Worm (Caenorhabditis elegans) whole organism, L4 larva: ENCODE results near the gene W05H9.4.

Experiments used
- F10B5.3 ChIP-seq: sonication (generic microtip); optimal IDR thresholded peaks from 2 replicates; lab custom pipeline; 2016; ENCODE audit warnings: mild to moderate bottlenecking, missing genetic modification characterization, missing compliant biosample characterization
- F26F4.8 ChIP-seq: fragments of 200-800 bp; sonication (Bioruptor generic); conservative IDR thresholded peaks from 2 replicates; pipeline ENCODE4 v1.3.6; 2022; ENCODE audit warnings: missing genetic modification characterization, missing compliant biosample characterization
- F49E8.2 ChIP-seq: sonication (generic microtip); optimal IDR thresholded peaks from 2 replicates; lab custom pipeline; 2016; ENCODE audit warnings: missing compliant biosample characterization, mild to moderate bottlenecking, missing genetic modification characterization, borderline replicate concordance
- R02D3.7 ChIP-seq: fragments of 150-350 bp; sonication (generic microtip); optimal IDR thresholded peaks from 3 replicates; lab custom pipeline; 2014; ENCODE audit warnings: missing biosample characterization, missing genetic modification characterization
- T26A8.4 ChIP-seq: fragments of 200-800 bp; sonication (Bioruptor generic); IDR thresholded peaks from 2 replicates; pipeline ENCODE4 v1.3.6; 2022; ENCODE audit warnings: missing genetic modification characterization, missing compliant biosample characterization
- Y105C5A.15 ChIP-seq: fragments of 200-800 bp; sonication (Bioruptor generic); IDR thresholded peaks from 2 replicates; pipeline ENCODE4 v1.3.6; 2022; ENCODE audit warnings: missing genetic modification characterization, missing compliant biosample characterization
- Y75B8A.6 ChIP-seq: fragments of 200-800 bp; sonication (Bioruptor generic); IDR thresholded peaks from 2 replicates; pipeline ENCODE4 v1.3.6; 2022; ENCODE audit warnings: missing genetic modification reagents, missing genetic modification characterization, missing compliant biosample characterization
- ZK337.2 ChIP-seq: fragments of 200-800 bp; sonication (Bioruptor generic); IDR thresholded peaks from 2 replicates; pipeline ENCODE4 v1.3.6; 2022; ENCODE audit warnings: missing genetic modification reagents, missing genetic modification characterization, missing compliant biosample characterization
- ZK546.5 ChIP-seq, 2 experiments: sonication (generic microtip); optimal IDR thresholded peaks; 2 replicates each; lab custom pipeline; 2017; ENCODE audit warnings: missing biosample characterization in 2 of 2, missing genetic modification characterization in 2 of 2
- ama-1 ChIP-seq: fragments of 150-350 bp; optimal IDR thresholded peaks from 2 replicates; lab custom pipeline; 2014; ENCODE audit warnings: inconsistent platforms, mixed read lengths
- attf-4 ChIP-seq: sonication (generic microtip); optimal IDR thresholded peaks from 3 replicates; lab custom pipeline; 2017; ENCODE audit warnings: missing biosample characterization, missing genetic modification characterization
- ceh-62 ChIP-seq: sonication (generic microtip); optimal IDR thresholded peaks from 2 replicates; lab custom pipeline; 2017; ENCODE audit warnings: missing biosample characterization, missing genetic modification characterization
- ces-1 ChIP-seq: fragments of 150-350 bp; sonication (generic microtip); optimal IDR thresholded peaks from 4 replicates; lab custom pipeline; 2014; ENCODE audit warnings: missing biosample characterization, missing genetic modification reagents, missing genetic modification characterization
- ctbp-1 ChIP-seq: fragments of 200-800 bp; sonication (Bioruptor generic); IDR thresholded peaks from 2 replicates; pipeline ENCODE4 v1.3.6; 2022; ENCODE audit warnings: missing genetic modification reagents, missing genetic modification characterization, missing compliant biosample characterization
- daf-16 ChIP-seq, 3 experiments: sonication (generic microtip); optimal IDR thresholded peaks; 2 replicates each; lab custom pipeline; 2016 to 2017; ENCODE audit warnings: missing genetic modification characterization in 3 of 3, missing genetic modification reagents in 3 of 3, mild to moderate bottlenecking in 2 of 3, missing compliant biosample characterization in 2 of 3, missing biosample characterization in 1 of 3, moderate library complexity in 1 of 3
- daf-8 ChIP-seq: fragments of 200-800 bp; sonication (Bioruptor generic); IDR thresholded peaks from 2 replicates; pipeline ENCODE4 v1.3.6; 2022; ENCODE audit warnings: missing genetic modification characterization, missing compliant biosample characterization
- dmd-6 ChIP-seq: fragments of 200-800 bp; sonication (Bioruptor generic); IDR thresholded peaks from 2 replicates; pipeline ENCODE4 v1.3.6; 2022; ENCODE audit warnings: missing genetic modification reagents, missing genetic modification characterization, missing compliant biosample characterization
- dmd-8 ChIP-seq: fragments of 200-800 bp; sonication (Bioruptor generic); IDR thresholded peaks from 2 replicates; pipeline ENCODE4 v1.3.6; 2022; ENCODE audit warnings: missing genetic modification characterization, missing compliant biosample characterization
- dmd-9 ChIP-seq: fragments of 200-800 bp; sonication (Bioruptor generic); IDR thresholded peaks from 2 replicates; pipeline ENCODE4 v1.3.6; 2022; ENCODE audit warnings: missing genetic modification reagents, missing genetic modification characterization, missing compliant biosample characterization
- duxl-1 ChIP-seq: sonication (generic microtip); optimal IDR thresholded peaks from 2 replicates; lab custom pipeline; 2016; ENCODE audit warnings: mild to moderate bottlenecking, missing genetic modification characterization, moderate library complexity, missing compliant biosample characterization; ENCODE audit not compliant: poor library complexity
- dve-1 ChIP-seq: sonication (generic microtip); optimal IDR thresholded peaks from 2 replicates; lab custom pipeline; 2017; ENCODE audit warnings: antibody characterized with exemption, mild to moderate bottlenecking, missing genetic modification characterization, missing compliant biosample characterization; ENCODE audit not compliant: insufficient read depth
- egl-43 ChIP-seq: fragments of 200-800 bp; sonication (Bioruptor generic); IDR thresholded peaks from 2 replicates; pipeline ENCODE4 v1.3.6; 2022; ENCODE audit warnings: missing genetic modification reagents, missing genetic modification characterization, missing compliant biosample characterization
- fkh-10 ChIP-seq: fragments of 150-350 bp; optimal IDR thresholded peaks from 2 replicates; lab custom pipeline; 2014; ENCODE audit warnings: missing biosample characterization, missing genetic modification reagents, missing genetic modification characterization
- hif-1 ChIP-seq, 2 experiments: sonication (generic microtip); optimal IDR thresholded peaks; 2 replicates each; lab custom pipeline; 2016 to 2017; ENCODE audit warnings: missing compliant biosample characterization in 2 of 2, missing genetic modification characterization in 2 of 2, missing genetic modification reagents in 2 of 2, missing genotype in 2 of 2, mild to moderate bottlenecking in 1 of 2
- hlh-11 ChIP-seq: fragments of 200-800 bp; sonication (Bioruptor generic); optimal IDR thresholded peaks from 2 replicates; lab custom pipeline; 2018; ENCODE audit warnings: mild to moderate bottlenecking, missing genetic modification characterization, missing compliant biosample characterization
- lin-13 ChIP-seq: fragments of 150-350 bp; optimal IDR thresholded peaks from 2 replicates; lab custom pipeline; 2014; ENCODE audit warnings: missing biosample characterization, missing genetic modification reagents, missing genetic modification characterization
- lin-15B ChIP-seq: fragments of 150-350 bp; sonication (generic microtip); optimal IDR thresholded peaks from 3 replicates; lab custom pipeline; 2014; ENCODE audit warnings: missing biosample characterization, missing genetic modification characterization
- lin-29 ChIP-seq: fragments of 200-800 bp; sonication (Bioruptor generic); IDR thresholded peaks from 2 replicates; pipeline ENCODE4 v1.3.6; 2022; ENCODE audit warnings: missing genetic modification reagents, missing genetic modification characterization, missing compliant biosample characterization
- lin-39 ChIP-seq: fragments of 150-350 bp; optimal IDR thresholded peaks from 2 replicates; lab custom pipeline; 2014; ENCODE audit warnings: missing biosample characterization, missing genetic modification reagents, missing genetic modification characterization
- lsy-2 ChIP-seq, 2 experiments: fragments of 150-350 bp in 1 of 2; sonication (generic microtip) in 1 of 2; optimal IDR thresholded peaks; 2 replicates each; lab custom pipeline; 2014 to 2017; ENCODE audit warnings: missing biosample characterization in 2 of 2, missing genetic modification characterization in 2 of 2
- madf-5 ChIP-seq, 2 experiments: fragments of 200-800 bp; sonication (Bioruptor generic); IDR thresholded peaks; 2 replicates each; pipeline ENCODE4 v1.3.6; 2022; ENCODE audit warnings: missing compliant biosample characterization in 2 of 2, missing genetic modification characterization in 2 of 2
- mep-1 ChIP-seq: fragments of 150-350 bp; sonication (generic microtip); optimal IDR thresholded peaks from 3 replicates; lab custom pipeline; 2014; ENCODE audit warnings: missing biosample characterization, missing genetic modification characterization
- mxl-2 ChIP-seq: fragments of 200-800 bp; sonication (Bioruptor generic); conservative IDR thresholded peaks from 2 replicates; pipeline ENCODE4 v1.3.6; 2022; ENCODE audit warnings: missing genetic modification reagents, missing genetic modification characterization, missing compliant biosample characterization
- mxl-3 ChIP-seq: fragments of 200-800 bp; sonication (Bioruptor generic); optimal IDR thresholded peaks from 2 replicates; lab custom pipeline; 2018; ENCODE audit warnings: mild to moderate bottlenecking, missing genetic modification characterization, missing compliant biosample characterization
- nhr-10 ChIP-seq: fragments of 150-350 bp; optimal IDR thresholded peaks from 2 replicates; lab custom pipeline; 2014; ENCODE audit warnings: missing biosample characterization, missing genetic modification characterization
- nhr-237 ChIP-seq: sonication (generic microtip); optimal IDR thresholded peaks from 2 replicates; lab custom pipeline; 2017; ENCODE audit warnings: missing biosample characterization, missing genetic modification characterization
- nhr-41 ChIP-seq: fragments of 200-800 bp; sonication (Bioruptor generic); IDR thresholded peaks from 2 replicates; pipeline ENCODE4 v1.3.6; 2022; ENCODE audit warnings: missing genetic modification reagents, missing genetic modification characterization, missing compliant biosample characterization
- nhr-42 ChIP-seq: fragments of 200-800 bp; sonication (Bioruptor generic); IDR thresholded peaks from 2 replicates; pipeline ENCODE4 v1.3.6; 2022; ENCODE audit warnings: missing genetic modification characterization, missing compliant biosample characterization
- nhr-6 ChIP-seq: fragments of 150-350 bp; optimal IDR thresholded peaks from 2 replicates; lab custom pipeline; 2014; ENCODE audit warnings: missing biosample characterization, missing genetic modification characterization
- php-3 ChIP-seq: fragments of 200-800 bp; sonication (Bioruptor generic); IDR thresholded peaks from 2 replicates; pipeline ENCODE4 v1.3.6; 2022; ENCODE audit warnings: missing genetic modification reagents, missing genetic modification characterization, missing compliant biosample characterization
- saeg-2 ChIP-seq: fragments of 200-800 bp; sonication (Bioruptor generic); IDR thresholded peaks from 2 replicates; pipeline ENCODE4 v1.3.6; 2022; ENCODE audit warnings: missing genetic modification reagents, missing genetic modification characterization, missing compliant biosample characterization
- sdz-12 ChIP-seq: fragments of 200-800 bp; sonication (Bioruptor generic); optimal IDR thresholded peaks from 2 replicates; lab custom pipeline; 2018; ENCODE audit warnings: mild to moderate bottlenecking, missing genetic modification characterization, missing compliant biosample characterization
- set-16 ChIP-seq: fragments of 200-800 bp; sonication (Bioruptor generic); IDR thresholded peaks from 2 replicates; pipeline ENCODE4 v1.3.6; 2022; ENCODE audit warnings: missing genetic modification reagents, missing genetic modification characterization, missing compliant biosample characterization
- skn-1 ChIP-seq: fragments of 150-350 bp; optimal IDR thresholded peaks from 2 replicates; lab custom pipeline; 2014; ENCODE audit warnings: missing biosample characterization, missing genetic modification characterization
- snpc-1.2 ChIP-seq: fragments of 200-800 bp; sonication (Bioruptor generic); IDR thresholded peaks from 2 replicates; pipeline ENCODE4 v1.3.6; 2022; ENCODE audit warnings: missing genetic modification reagents, missing genetic modification characterization, missing compliant biosample characterization
- spr-1 ChIP-seq: sonication (generic microtip); optimal IDR thresholded peaks from 2 replicates; lab custom pipeline; 2016; ENCODE audit warnings: mild to moderate bottlenecking, missing genetic modification characterization, missing compliant biosample characterization
- tag-97 ChIP-seq: fragments of 200-800 bp; sonication (Bioruptor generic); IDR thresholded peaks from 2 replicates; pipeline ENCODE4 v1.3.6; 2022; ENCODE audit warnings: missing genetic modification characterization, missing compliant biosample characterization
- zag-1 ChIP-seq: fragments of 150-350 bp; optimal IDR thresholded peaks from 2 replicates; lab custom pipeline; 2014; ENCODE audit warnings: missing biosample characterization, missing genetic modification characterization
- zfp-2 ChIP-seq: sonication (generic microtip); optimal IDR thresholded peaks from 2 replicates; lab custom pipeline; 2016; ENCODE audit warnings: mild to moderate bottlenecking, missing genetic modification characterization, missing compliant biosample characterization
- zip-2 ChIP-seq: fragments of 150-350 bp; optimal IDR thresholded peaks from 2 replicates; lab custom pipeline; 2014; ENCODE audit warnings: missing biosample characterization, missing genetic modification characterization
- ztf-7 ChIP-seq: fragments of 150-350 bp; optimal IDR thresholded peaks from 2 replicates; lab custom pipeline; 2014; ENCODE audit warnings: missing biosample characterization, missing genetic modification characterization

W05H9.4 gene

ce11 chrX:6255561-6255960 is 7.9 kb upstream of the W05H9.4 start (continued):
- 0 out of 2 replicates have a peak, but pooled peaks have one; percentile 38 for TF ChIP-seq egl-43 (GFP tag; lab: Robert Waterston, UW)
- peak; percentile 84 for TF ChIP-seq nhr-10 (tag; lab: Kevin White, UChicago)
- peak; percentile 83 for TF ChIP-seq saeg-2 (GFP tag; lab: Robert Waterston, UW)
- no peak for TF ChIP-seq F49E8.2 (tag; lab: Kevin White, UChicago)
- TF ChIP-seq spr-1 (tag; lab: Kevin White, UChicago): no peak
- no peak for TF ChIP-seq Y105C5A.15 (GFP tag; lab: Robert Waterston, UW)
- no peak for TF ChIP-seq zip-2 (tag; lab: Kevin White, UChicago)
- peak; percentile 91 for TF ChIP-seq dve-1 (tag; lab: Kevin White, UChicago)
- TF ChIP-seq daf-16 (GFP tag; optimal IDR thresholded peaks at IDR 0.05; lab: Kevin White, UChicago): peak; percentile 59 to 96
- TF ChIP-seq daf-16 (tag; optimal IDR thresholded peaks at IDR 0.05; lab: Kevin White, UChicago): peak; percentile 99
- no peak for TF ChIP-seq Y75B8A.6 (GFP tag; lab: Robert Waterston, UW)
- no peak for TF ChIP-seq nhr-237
- TF ChIP-seq F26F4.8 (GFP tag; lab: Robert Waterston, UW): no peak
- TF ChIP-seq madf-5 (GFP tag; IDR thresholded peaks at IDR 0.05; lab: Robert Waterston, UW): no peak
- peak; percentile 44 for TF ChIP-seq nhr-6 (tag; lab: Kevin White, UChicago)
- TF ChIP-seq set-16 (GFP tag; lab: Robert Waterston, UW): peak; percentile 45; the same call in 1 of the 2 replicates
- TF ChIP-seq lin-15B (tag; lab: Kevin White, UChicago): no peak
- no peak for TF ChIP-seq dmd-9
- TF ChIP-seq ZK337.2 (GFP tag; lab: Robert Waterston, UW): no peak
- no peak for TF ChIP-seq lin-13 (GFP tag; lab: Kevin White, UChicago)
- no peak; the same call in 1 of the 2 replicates for TF ChIP-seq nhr-42 (GFP tag; lab: Robert Waterston, UW)
- peak; percentile 92 for TF ChIP-seq php-3 (GFP tag; lab: Robert Waterston, UW)
- no peak for TF ChIP-seq lin-39 (tag; lab: Kevin White, UChicago)
- no peak for TF ChIP-seq ama-1 (lab: Kevin White, UChicago)
- TF ChIP-seq mxl-3: peak; percentile 92
- no peak for TF ChIP-seq dmd-8 (GFP tag; lab: Robert Waterston, UW)
- TF ChIP-seq sdz-12 (GFP tag; lab: Kevin White, UChicago): no peak
- TF ChIP-seq skn-1 (tag; lab: Kevin White, UChicago): no peak
- no peak for TF ChIP-seq daf-8 (GFP tag; lab: Robert Waterston, UW)
- TF ChIP-seq tag-97 (GFP tag; lab: Robert Waterston, UW): no peak
- peak; percentile 76 for TF ChIP-seq mxl-2
- no peak for TF ChIP-seq F10B5.3 (tag; lab: Kevin White, UChicago)
- no peak for TF ChIP-seq fkh-10
- TF ChIP-seq ctbp-1 (GFP tag; lab: Robert Waterston, UW): no peak
- TF ChIP-seq mep-1 (tag; lab: Kevin White, UChicago): peak; percentile 78
- peak; percentile 38 to 63 for TF ChIP-seq lsy-2 (tag; optimal IDR thresholded peaks at IDR 0.05; lab: Kevin White, UChicago)
- no peak for TF ChIP-seq ceh-62 (tag; lab: Kevin White, UChicago)
- TF ChIP-seq zag-1 (tag; lab: Kevin White, UChicago): no peak
- TF ChIP-seq zfp-2 (tag; lab: Kevin White, UChicago): no peak
- TF ChIP-seq attf-4 (tag; lab: Kevin White, UChicago): no peak
- TF ChIP-seq hlh-11 (tag; lab: Kevin White, UChicago): peak; percentile 99
- peak; percentile 52 for TF ChIP-seq T26A8.4 (GFP tag; lab: Robert Waterston, UW)
- TF ChIP-seq snpc-1.2: 0 out of 2 replicates have a peak, but pooled peaks have one; percentile 24
- no peak for TF ChIP-seq R02D3.7 (tag; lab: Kevin White, UChicago)
- peak; percentile 38 for TF ChIP-seq ztf-7 (tag; lab: Kevin White, UChicago)
- no peak for TF ChIP-seq ces-1
- TF ChIP-seq duxl-1: peak; percentile 52
- peak; percentile 96 for TF ChIP-seq dmd-6 (GFP tag; lab: Robert Waterston, UW)
- no peak for TF ChIP-seq lin-29 (GFP tag; lab: Robert Waterston, UW)
- no peak for TF ChIP-seq ZK546.5 (tag; optimal IDR thresholded peaks at IDR 0.05; lab: Kevin White, UChicago)
- TF ChIP-seq hif-1 (tag; optimal IDR thresholded peaks at IDR 0.05; lab: Kevin White, UChicago): peak in 1 of 2 experiments; percentile 88
- no peak for TF ChIP-seq nhr-41 (GFP tag; lab: Robert Waterston, UW)
